Fruit fly (Drosophila melanogaster): Measurements from ENCODE around the gene CG43203.

CG43203 gene

DNA sequence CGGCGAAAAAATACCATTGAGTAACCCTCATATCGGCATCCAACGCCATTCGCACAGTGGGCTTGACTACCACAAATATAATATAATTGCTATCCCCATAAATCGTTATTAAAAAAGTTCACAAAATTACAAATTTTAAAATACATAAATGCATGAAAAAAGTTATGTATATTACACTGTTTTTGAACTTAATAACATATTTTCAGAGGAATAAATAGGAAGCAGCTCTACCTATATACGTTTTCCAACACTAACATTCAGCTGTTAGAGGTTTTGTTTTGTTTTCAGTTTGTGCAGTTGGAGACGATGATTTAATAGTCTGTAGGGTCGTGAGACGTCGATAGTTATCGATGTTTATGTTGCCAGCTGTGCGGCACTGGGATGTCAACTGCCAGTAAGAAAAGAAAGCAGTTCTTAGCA, 49.3 kb downstream of the CG43203 start, which contains the start of the genes Ino80 and Aptx:
Gene Ino80 (minus strand): TSS at position 58 of the 420 bp plus-strand sequence.
Gene Aptx (plus strand): TSS at position 360 of the 420 bp plus-strand sequence.
- peak; percentile 71 for TF ChIP-seq pad (GFP tag; optimal IDR thresholded peaks at IDR 0.05)
- peak; percentile 87 for TF ChIP-seq CG14711 (tag; optimal IDR thresholded peaks at IDR 0.05)
- peak; percentile 94 for TF ChIP-seq CG7045 (GFP tag; optimal IDR thresholded peaks at IDR 0.05)
- peak; percentile 40 for TF ChIP-seq cic (GFP tag; optimal IDR thresholded peaks at IDR 0.05)
- TF ChIP-seq CG7101 (tag; optimal IDR thresholded peaks at IDR 0.05): peak; percentile 91
- TF ChIP-seq Mnt (GFP tag; optimal IDR thresholded peaks at IDR 0.05): peak; percentile 78
- TF ChIP-seq Crg-1 (GFP tag; optimal IDR thresholded peaks at IDR 0.05): peak; percentile 84
- TF ChIP-seq bab1 (GFP tag; optimal IDR thresholded peaks at IDR 0.05): peak; percentile 92
- peak; percentile 85 for TF ChIP-seq Clk (GFP tag; optimal IDR thresholded peaks at IDR 0.05)
- no peak for TF ChIP-seq kay (GFP tag; ENCODE audit: borderline replicate concordance)
- TF ChIP-seq Hr96 (GFP tag; optimal IDR thresholded peaks at IDR 0.05): peak; percentile 85
- TF ChIP-seq ovo (GFP tag; optimal IDR thresholded peaks at IDR 0.05): peak; percentile 75
- TF ChIP-seq CG33017 (tag; optimal IDR thresholded peaks at IDR 0.05): peak; percentile 87
- TF ChIP-seq cnc (optimal IDR thresholded peaks at IDR 0.05): no peak
- peak; percentile 93 for TF ChIP-seq CG5204 (GFP tag; optimal IDR thresholded peaks at IDR 0.05)
- peak; percentile 94 for TF ChIP-seq toe (GFP tag; optimal IDR thresholded peaks at IDR 0.05)
- peak; percentile 68 for TF ChIP-seq tj (GFP tag; optimal IDR thresholded peaks at IDR 0.05)
- TF ChIP-seq CG12768 (GFP tag; optimal IDR thresholded peaks at IDR 0.05): peak; percentile 91
- TF ChIP-seq CG1620 (GFP tag; optimal IDR thresholded peaks at IDR 0.05): peak; percentile 91
- TF ChIP-seq CG11617 (GFP tag; optimal IDR thresholded peaks at IDR 0.05): peak; percentile 88

dm6 chr3R:19404296-19404695, 50.4 kb downstream of the CG43203 start:
- TF ChIP-seq pad (GFP tag; optimal IDR thresholded peaks at IDR 0.05) (no peak), toe (GFP tag; optimal IDR thresholded peaks at IDR 0.05) (no peak), ovo (GFP tag; optimal IDR thresholded peaks at IDR 0.05) (no peak), CG33017 (tag; optimal IDR thresholded peaks at IDR 0.05) (no peak), CG7045 (GFP tag; optimal IDR thresholded peaks at IDR 0.05) (no peak), cic (GFP tag; optimal IDR thresholded peaks at IDR 0.05) (no peak), Crg-1 (GFP tag; optimal IDR thresholded peaks at IDR 0.05) (no peak), CG5204 (GFP tag; optimal IDR thresholded peaks at IDR 0.05) (no peak), kay (GFP tag; ENCODE audit: borderline replicate concordance) (no peak), Hr96 (GFP tag; optimal IDR thresholded peaks at IDR 0.05) (no peak), bab1 (GFP tag; optimal IDR thresholded peaks at IDR 0.05) (no peak), tj (GFP tag; optimal IDR thresholded peaks at IDR 0.05) (no peak), CG1620 (GFP tag; optimal IDR thresholded peaks at IDR 0.05) (no peak), CG7101 (tag; optimal IDR thresholded peaks at IDR 0.05) (no peak), CG14711 (tag; optimal IDR thresholded peaks at IDR 0.05) (no peak), Clk (GFP tag; optimal IDR thresholded peaks at IDR 0.05) (no peak), cnc (optimal IDR thresholded peaks at IDR 0.05) (no peak)

Data from whole organism, adult.